Worm (Caenorhabditis elegans): ENCODE results near the gene C35A5.11.

Gene C35A5.11

ce11 chrV:10489998-10490397 is 12.9 kb downstream of the C35A5.11 start, which contains the start of gene ncx-5:
TSS of gene ncx-5 (minus strand) at chrV:10490098.
- no peak for TF ChIP-seq tbp1 (GFP tag; optimal IDR thresholded peaks at IDR 0.05)
- no peak for TF ChIP-seq F49E8.2 (tag; optimal IDR thresholded peaks at IDR 0.05; ENCODE audit: insufficient read depth)
- no peak for TF ChIP-seq B0261.1 (tag; optimal IDR thresholded peaks at IDR 0.05)
- no peak for TF ChIP-seq F57A8.1 (GFP tag; optimal IDR thresholded peaks at IDR 0.05)
- no peak for TF ChIP-seq lag-1 (GFP tag; IDR thresholded peaks at IDR 0.05)
- TF ChIP-seq rpc-1 (optimal IDR thresholded peaks at IDR 0.05), result no peak
- TF ChIP-seq rpc-1 (tag; optimal IDR thresholded peaks at IDR 0.05), result no peak
- no peak for TF ChIP-seq zfh-2 (GFP tag; conservative IDR thresholded peaks at IDR 0.05)
- TF ChIP-seq F37B4.10 (GFP tag; IDR thresholded peaks at IDR 0.05), result no peak
- TF ChIP-seq ceh-91 (GFP tag; IDR thresholded peaks at IDR 0.05), result no peak
- TF ChIP-seq rec-8 (tag; optimal IDR thresholded peaks at IDR 0.05), result no peak
- TF ChIP-seq aptf-2 (GFP tag; conservative IDR thresholded peaks at IDR 0.05), result no peak

ce11 chrV:10485389-10485788 is 17.5 kb downstream of the C35A5.11 start:
- TF ChIP-seq zfh-2 (GFP tag; conservative IDR thresholded peaks at IDR 0.05), result no peak
- no peak for TF ChIP-seq T26A5.8 (tag; optimal IDR thresholded peaks at IDR 0.05)
- TF ChIP-seq Y67H2A.10 (GFP tag; conservative IDR thresholded peaks at IDR 0.05), result no peak
- TF ChIP-seq nhr-80 (tag; optimal IDR thresholded peaks at IDR 0.05), result peak; percentile 80

- TF ChIP-seq lsl-1 (GFP tag; optimal IDR thresholded peaks at IDR 0.05) (no peak), madf-3 (GFP tag; IDR thresholded peaks at IDR 0.05) (no peak), egrh-3 (GFP tag; IDR thresholded peaks at IDR 0.05) (no peak), lin-26 (GFP tag; IDR thresholded peaks at IDR 0.05) (no peak), unc-62 (GFP tag; optimal IDR thresholded peaks at IDR 0.05) (no peak), B0019.2 (GFP tag; conservative IDR thresholded peaks at IDR 0.05) (no peak), Y95B8A.8 (GFP tag; IDR thresholded peaks at IDR 0.05) (no peak), nfyb-1 (GFP tag; IDR thresholded peaks at IDR 0.05) (no peak), mxl-1 (tag; optimal IDR thresholded peaks at IDR 0.05) (no peak), tlf-1 (GFP tag; optimal IDR thresholded peaks at IDR 0.05) (no peak), F23B12.7 (tag; optimal IDR thresholded peaks at IDR 0.05; ENCODE audit: insufficient read depth) (no peak), ztf-28 (GFP tag; IDR thresholded peaks at IDR 0.05) (no peak), F22D6.2 (tag; optimal IDR thresholded peaks at IDR 0.05) (no peak), lin-35 (GFP tag; optimal IDR thresholded peaks at IDR 0.05) (no peak), ztf-25 (GFP tag; IDR thresholded peaks at IDR 0.05) (no peak), lag-1 (GFP tag; IDR thresholded peaks at IDR 0.05) (no peak), ztf-26 (tag; optimal IDR thresholded peaks at IDR 0.05) (no peak)
These were observed 18.3 kb downstream of the C35A5.11 start, which contains the start of gene Y32F6B.1 for ce11 chrV:10484640-10485039. TSS of gene Y32F6B.1 (minus strand) at chrV:10484740.

- peak; percentile 85 for TF ChIP-seq nhr-80 (tag; optimal IDR thresholded peaks at IDR 0.05)
- TF ChIP-seq ceh-79 (tag; optimal IDR thresholded peaks at IDR 0.05), result no peak
- TF ChIP-seq F39B2.1 (GFP tag; IDR thresholded peaks at IDR 0.05), result no peak
- TF ChIP-seq Y53G8AR.9 (GFP tag; conservative IDR thresholded peaks at IDR 0.05), result no peak
- TF ChIP-seq ceh-100 (GFP tag; IDR thresholded peaks at IDR 0.05), result no peak
- no peak for TF ChIP-seq atf-7 (tag; optimal IDR thresholded peaks at IDR 0.05)
These were observed 18.9 kb downstream of the C35A5.11 start for ce11 chrV:10483995-10484394.

All from whole organism, young adult.